Worm (Caenorhabditis elegans): ENCODE results near the gene gpcp-1.

gpcp-1 gene

ce11 chrX:3094304-3094703 lies 16.1 kb downstream of the gpcp-1 start, which contains the start of gene wrt-2:
TSS of gene wrt-2 (minus strand) at chrX:3094349.
- TF ChIP-seq nhr-237 (tag; optimal IDR thresholded peaks at IDR 0.05) (no peak), nhr-43 (tag; optimal IDR thresholded peaks at IDR 0.05; ENCODE audit: poor library complexity, severe bottlenecking) (no peak), pha-4 (tag; optimal IDR thresholded peaks at IDR 0.05) (no peak), nhr-67 (tag; optimal IDR thresholded peaks at IDR 0.05) (no peak), ztf-4 (tag; optimal IDR thresholded peaks at IDR 0.05) (no peak), fkh-2 (tag; optimal IDR thresholded peaks at IDR 0.05) (no peak), ama-1 (optimal IDR thresholded peaks at IDR 0.05) (no peak), R02D3.7 (tag; optimal IDR thresholded peaks at IDR 0.05) (no peak), mdl-1 (tag; optimal IDR thresholded peaks at IDR 0.05) (no peak), elt-1 (tag; optimal IDR thresholded peaks at IDR 0.05) (no peak), lsy-12 (tag; optimal IDR thresholded peaks at IDR 0.05) (no peak), hmg-11 (tag; optimal IDR thresholded peaks at IDR 0.05) (no peak), sea-2 (GFP tag; optimal IDR thresholded peaks at IDR 0.05) (no peak), eor-1 (tag; optimal IDR thresholded peaks at IDR 0.05) (no peak), ztf-11 (tag; optimal IDR thresholded peaks at IDR 0.05) (no peak), nhr-23 (tag; optimal IDR thresholded peaks at IDR 0.05) (no peak), nfya-1 (tag; optimal IDR thresholded peaks at IDR 0.05; ENCODE audit: insufficient read depth) (no peak)

ce11 chrX:3092460-3092859 lies 18.0 kb downstream of the gpcp-1 start:
- peak in 1 of 3 experiments; percentile 20 for TF ChIP-seq elt-3 (tag; optimal IDR thresholded peaks at IDR 0.05)
- no peak for TF ChIP-seq eor-1 (tag; optimal IDR thresholded peaks at IDR 0.05)
- peak; percentile 84 for TF ChIP-seq ama-1 (optimal IDR thresholded peaks at IDR 0.05)

- no peak for TF ChIP-seq egl-5 (tag; optimal IDR thresholded peaks at IDR 0.05)
- peak; percentile 33 for TF ChIP-seq ama-1 (optimal IDR thresholded peaks at IDR 0.05)
Observed at ce11 chrX:3091119-3091746, 19.2 kb downstream of the gpcp-1 start.

ce11 chrX:3089894-3090414 lies 20.5 kb downstream of the gpcp-1 start:
- peak; percentile 75 for TF ChIP-seq pqm-1 (tag; optimal IDR thresholded peaks at IDR 0.05)
- no peak for TF ChIP-seq ceh-9 (tag; optimal IDR thresholded peaks at IDR 0.05)
- TF ChIP-seq tbx-2 (tag; optimal IDR thresholded peaks at IDR 0.05), result peak; percentile 24
- peak; percentile 93 for TF ChIP-seq lin-39 (tag; optimal IDR thresholded peaks at IDR 0.05)
- TF ChIP-seq ceh-28 (tag; optimal IDR thresholded peaks at IDR 0.05), result peak; percentile 53
- TF ChIP-seq nhr-67 (tag; optimal IDR thresholded peaks at IDR 0.05), result no peak
- peak; percentile 6 for TF ChIP-seq nhr-43 (tag; optimal IDR thresholded peaks at IDR 0.05; ENCODE audit: poor library complexity, severe bottlenecking)
- peak; percentile 55 for TF ChIP-seq ama-1 (optimal IDR thresholded peaks at IDR 0.05)
- TF ChIP-seq mml-1 (tag; optimal IDR thresholded peaks at IDR 0.05), result peak; percentile 44
- TF ChIP-seq nfya-1 (tag; optimal IDR thresholded peaks at IDR 0.05; ENCODE audit: insufficient read depth), result peak; percentile 43
- peak; percentile 16 for TF ChIP-seq jun-1 (tag; optimal IDR thresholded peaks at IDR 0.05)
- peak; percentile 93 for TF ChIP-seq elt-2 (tag; optimal IDR thresholded peaks at IDR 0.05)
- TF ChIP-seq mdl-1 (tag; optimal IDR thresholded peaks at IDR 0.05), result peak; percentile 19
- TF ChIP-seq lsy-12 (tag; optimal IDR thresholded peaks at IDR 0.05), result no peak
- TF ChIP-seq pha-4 (tag; optimal IDR thresholded peaks at IDR 0.05), result peak; percentile 45

- TF ChIP-seq ztf-4 (tag; optimal IDR thresholded peaks at IDR 0.05), result no peak
- TF ChIP-seq egl-27 (tag; optimal IDR thresholded peaks at IDR 0.05), result no peak
- TF ChIP-seq mml-1 (tag; optimal IDR thresholded peaks at IDR 0.05), result no peak
- no peak for TF ChIP-seq tbx-2 (tag; optimal IDR thresholded peaks at IDR 0.05)
- no peak for TF ChIP-seq nhr-12 (tag; optimal IDR thresholded peaks at IDR 0.05)
- no peak for TF ChIP-seq skn-1 (tag; optimal IDR thresholded peaks at IDR 0.05)
- no peak for TF ChIP-seq elt-2 (tag; optimal IDR thresholded peaks at IDR 0.05)
- no peak for TF ChIP-seq nhr-25 (tag; optimal IDR thresholded peaks at IDR 0.05)
- no peak for TF ChIP-seq lin-39 (tag; optimal IDR thresholded peaks at IDR 0.05)
Observed at ce11 chrX:3089423-3089822, 21.0 kb downstream of the gpcp-1 start, which contains the start of gene pccb-1. TSS of gene pccb-1 (plus strand) at chrX:3089549.

Measured in whole organism, L3 larva.